Worm (Caenorhabditis elegans) whole organism, L3 larva: ENCODE data around the gene R03H10.7.

Experiments used
- R02D3.7 ChIP-seq: fragments of 150-350 bp; optimal IDR thresholded peaks from 2 replicates; lab custom pipeline; 2014; ENCODE audit warnings: missing biosample characterization, missing genetic modification characterization
- ZK546.5 ChIP-seq: sonication (generic microtip); optimal IDR thresholded peaks from 2 replicates; lab custom pipeline; 2017; ENCODE audit warnings: missing biosample characterization, missing genetic modification characterization
- aly-2 ChIP-seq: fragments of 150-350 bp; optimal IDR thresholded peaks from 2 replicates; lab custom pipeline; 2014; ENCODE audit warnings: missing biosample characterization, missing genetic modification characterization
- ceh-28 ChIP-seq: fragments of 150-350 bp; optimal IDR thresholded peaks from 2 replicates; lab custom pipeline; 2014; ENCODE audit warnings: missing biosample characterization, missing genetic modification reagents, missing genetic modification characterization
- ceh-9 ChIP-seq: sonication (generic microtip); optimal IDR thresholded peaks from 2 replicates; lab custom pipeline; 2018; ENCODE audit warnings: missing biosample characterization, missing genetic modification characterization
- egl-27 ChIP-seq: sonication (generic microtip); optimal IDR thresholded peaks from 4 replicates; lab custom pipeline; 2017; ENCODE audit warnings: missing biosample characterization, missing genetic modification reagents, missing genetic modification characterization
- elt-1 ChIP-seq: fragments of 150-350 bp; optimal IDR thresholded peaks from 2 replicates; lab custom pipeline; 2014; ENCODE audit warnings: missing biosample characterization, missing genetic modification characterization
- elt-2 ChIP-seq: sonication (generic microtip); optimal IDR thresholded peaks from 2 replicates; lab custom pipeline; 2016; ENCODE audit warnings: missing genetic modification reagents, mild to moderate bottlenecking, missing genetic modification characterization, missing compliant biosample characterization
- elt-3 ChIP-seq, 3 experiments: fragments of 150-350 bp in 1 of 3; sonication (generic microtip) in 2 of 3; optimal IDR thresholded peaks; 2 replicates in 2 of 3; 4 replicates in 1 of 3; lab custom pipeline; 2014 to 2017; ENCODE audit warnings: missing biosample characterization in 3 of 3, missing genetic modification characterization in 3 of 3
- eor-1 ChIP-seq, 2 experiments: fragments of 150-350 bp; optimal IDR thresholded peaks; 2 replicates each; lab custom pipeline; 2014 to 2018; ENCODE audit warnings: missing biosample characterization in 2 of 2, missing genetic modification characterization in 2 of 2
- fkh-10 ChIP-seq: sonication (generic microtip); optimal IDR thresholded peaks from 2 replicates; lab custom pipeline; 2017; ENCODE audit warnings: missing biosample characterization, missing genetic modification reagents, missing genetic modification characterization
- fkh-2 ChIP-seq: fragments of 150-350 bp; optimal IDR thresholded peaks from 2 replicates; lab custom pipeline; 2014; ENCODE audit warnings: missing biosample characterization, missing genetic modification reagents, missing genetic modification characterization
- fos-1 ChIP-seq: fragments of 150-350 bp; optimal IDR thresholded peaks from 2 replicates; lab custom pipeline; 2014; ENCODE audit warnings: missing biosample characterization, missing genetic modification characterization
- hmg-11 ChIP-seq: sonication (generic microtip); optimal IDR thresholded peaks from 2 replicates; lab custom pipeline; 2016; ENCODE audit warnings: missing genetic modification characterization, missing compliant biosample characterization
- jun-1 ChIP-seq: fragments of 150-350 bp; optimal IDR thresholded peaks from 2 replicates; lab custom pipeline; 2014; ENCODE audit warnings: missing biosample characterization, missing genetic modification reagents, missing genetic modification characterization
- lin-15B ChIP-seq: fragments of 150-350 bp; optimal IDR thresholded peaks from 2 replicates; lab custom pipeline; 2014; ENCODE audit warnings: missing biosample characterization, missing genetic modification characterization
- lin-39 ChIP-seq: fragments of 150-350 bp; optimal IDR thresholded peaks from 2 replicates; lab custom pipeline; 2018; ENCODE audit warnings: missing biosample characterization, missing genetic modification reagents, missing genetic modification characterization
- lsy-12 ChIP-seq: sonication (generic microtip); optimal IDR thresholded peaks from 2 replicates; lab custom pipeline; 2016; ENCODE audit warnings: mild to moderate bottlenecking, missing genetic modification characterization, missing compliant biosample characterization
- mdl-1 ChIP-seq: fragments of 150-350 bp; optimal IDR thresholded peaks from 2 replicates; lab custom pipeline; 2014; ENCODE audit warnings: missing biosample characterization, missing genetic modification characterization
- mml-1 ChIP-seq: fragments of 150-350 bp; sonication (generic microtip); optimal IDR thresholded peaks from 3 replicates; lab custom pipeline; 2014; ENCODE audit warnings: missing biosample characterization, missing genetic modification characterization
- nfya-1 ChIP-seq: sonication (generic microtip); optimal IDR thresholded peaks from 2 replicates; lab custom pipeline; 2017; ENCODE audit warnings: missing genetic modification characterization, mild to moderate bottlenecking, missing compliant biosample characterization, antibody characterized with exemption, moderate library complexity; ENCODE audit not compliant: insufficient read depth
- nhr-11 ChIP-seq: fragments of 150-350 bp; optimal IDR thresholded peaks from 2 replicates; lab custom pipeline; 2014; ENCODE audit warnings: missing biosample characterization, missing genetic modification characterization
- nhr-12 ChIP-seq: fragments of 150-350 bp; optimal IDR thresholded peaks from 2 replicates; lab custom pipeline; 2014; ENCODE audit warnings: missing biosample characterization, missing genetic modification characterization
- nhr-23 ChIP-seq: fragments of 150-350 bp; optimal IDR thresholded peaks from 2 replicates; lab custom pipeline; 2014; ENCODE audit warnings: missing biosample characterization, missing genetic modification reagents, missing genetic modification characterization
- nhr-237 ChIP-seq: fragments of 150-350 bp; optimal IDR thresholded peaks from 2 replicates; lab custom pipeline; 2014; ENCODE audit warnings: missing biosample characterization, missing genetic modification characterization
- nhr-25 ChIP-seq: sonication (generic microtip); optimal IDR thresholded peaks from 2 replicates; lab custom pipeline; 2017; ENCODE audit warnings: missing biosample characterization, missing genetic modification characterization
- nhr-43 ChIP-seq: sonication (generic microtip); optimal IDR thresholded peaks from 2 replicates; lab custom pipeline; 2016; ENCODE audit warnings: mild to moderate bottlenecking, missing genetic modification characterization, missing compliant biosample characterization; ENCODE audit not compliant: poor library complexity, severe bottlenecking
- nhr-67 ChIP-seq: fragments of 150-350 bp; optimal IDR thresholded peaks from 2 replicates; lab custom pipeline; 2014; ENCODE audit warnings: missing biosample characterization, missing genetic modification characterization
- nhr-76 ChIP-seq: fragments of 150-350 bp; sonication (generic microtip); optimal IDR thresholded peaks from 5 replicates; lab custom pipeline; 2014; ENCODE audit warnings: missing biosample characterization, missing genetic modification characterization
- nhr-77 ChIP-seq: fragments of 150-350 bp; optimal IDR thresholded peaks from 2 replicates; lab custom pipeline; 2014; ENCODE audit warnings: missing biosample characterization, missing genetic modification characterization
- pha-4 ChIP-seq: fragments of 150-350 bp; optimal IDR thresholded peaks from 2 replicates; lab custom pipeline; 2014; ENCODE audit warnings: missing biosample characterization, missing genetic modification reagents, missing genetic modification characterization
- pqm-1 ChIP-seq: fragments of 150-350 bp; optimal IDR thresholded peaks from 2 replicates; lab custom pipeline; 2017; ENCODE audit warnings: missing biosample characterization, missing genetic modification characterization, inconsistent platforms
- sea-2 ChIP-seq: fragments of 150-350 bp; sonication (generic microtip); optimal IDR thresholded peaks from 4 replicates; lab custom pipeline; 2014; ENCODE audit warnings: missing biosample characterization, missing genetic modification reagents, missing genetic modification characterization
- skn-1 ChIP-seq: fragments of 150-350 bp; optimal IDR thresholded peaks from 2 replicates; lab custom pipeline; 2014; ENCODE audit warnings: missing biosample characterization, missing genetic modification characterization
- snpc-4 ChIP-seq: fragments of 150-350 bp; optimal IDR thresholded peaks from 2 replicates; lab custom pipeline; 2014; ENCODE audit warnings: missing biosample characterization, missing genetic modification characterization
- tbx-2 ChIP-seq: sonication (generic microtip); optimal IDR thresholded peaks from 2 replicates; lab custom pipeline; 2016; ENCODE audit warnings: mild to moderate bottlenecking, missing genetic modification characterization, missing compliant biosample characterization
- unc-62 ChIP-seq: fragments of 150-350 bp; sonication (generic microtip); optimal IDR thresholded peaks from 4 replicates; lab custom pipeline; 2014; ENCODE audit warnings: missing biosample characterization, missing genetic modification reagents, missing genetic modification characterization
- zag-1 ChIP-seq: fragments of 150-350 bp; optimal IDR thresholded peaks from 2 replicates; lab custom pipeline; 2014; ENCODE audit warnings: missing biosample characterization, missing genetic modification characterization
- ztf-11 ChIP-seq: fragments of 150-350 bp; optimal IDR thresholded peaks from 2 replicates; lab custom pipeline; 2014; ENCODE audit warnings: missing biosample characterization, missing genetic modification characterization
- ztf-4 ChIP-seq: fragments of 150-350 bp; optimal IDR thresholded peaks from 2 replicates; lab custom pipeline; 2014; ENCODE audit warnings: missing biosample characterization, missing genetic modification characterization

Gene R03H10.7

ce11 chrII:4222469-4222868 lies 43.7 kb upstream of the R03H10.7 start:
- no peak for TF ChIP-seq nhr-77
- no peak for TF ChIP-seq fkh-10
- TF ChIP-seq lsy-12 (tag; lab: Kevin White, UChicago) = no peak
- no peak for TF ChIP-seq elt-2
- TF ChIP-seq nhr-76 = no peak
- TF ChIP-seq jun-1 (tag; lab: Kevin White, UChicago) = no peak
- no peak for TF ChIP-seq pqm-1 (tag; lab: Kevin White, UChicago)
- TF ChIP-seq pha-4 (tag; lab: Kevin White, UChicago) = no peak
- no peak for TF ChIP-seq elt-3 (tag; optimal IDR thresholded peaks at IDR 0.05; lab: Kevin White, UChicago)
- TF ChIP-seq nhr-23 (tag; lab: Kevin White, UChicago) = no peak
- TF ChIP-seq nhr-67 (tag; lab: Kevin White, UChicago) = no peak
- no peak for TF ChIP-seq R02D3.7 (tag; lab: Kevin White, UChicago)
- TF ChIP-seq ceh-9 (tag; lab: Kevin White, UChicago) = no peak
- no peak for TF ChIP-seq nhr-12
- no peak for TF ChIP-seq fos-1 (tag; lab: Kevin White, UChicago)
- no peak for TF ChIP-seq unc-62 (GFP tag; lab: Kevin White, UChicago)
- no peak for TF ChIP-seq nhr-237
- TF ChIP-seq nfya-1 (tag; lab: Kevin White, UChicago) = no peak

- no peak for TF ChIP-seq unc-62 (GFP tag; lab: Kevin White, UChicago)
- TF ChIP-seq pha-4 (tag; lab: Kevin White, UChicago) = no peak
- no peak for TF ChIP-seq elt-2
- no peak for TF ChIP-seq ZK546.5 (tag; lab: Kevin White, UChicago)
- TF ChIP-seq pqm-1 (tag; lab: Kevin White, UChicago) = no peak
- TF ChIP-seq lin-15B (tag; lab: Kevin White, UChicago) = no peak
- TF ChIP-seq skn-1 (tag; lab: Kevin White, UChicago) = no peak
- TF ChIP-seq fkh-2 (tag; lab: Kevin White, UChicago) = no peak
- TF ChIP-seq fos-1 (tag; lab: Kevin White, UChicago) = no peak
- no peak for TF ChIP-seq hmg-11
- no peak for TF ChIP-seq mdl-1 (tag; lab: Kevin White, UChicago)
- no peak for TF ChIP-seq mml-1 (tag; lab: Kevin White, UChicago)
- TF ChIP-seq nhr-25 = no peak
- no peak for TF ChIP-seq R02D3.7 (tag; lab: Kevin White, UChicago)
- TF ChIP-seq nhr-76 = no peak
- TF ChIP-seq snpc-4 (tag; lab: Kevin White, UChicago) = no peak
- no peak for TF ChIP-seq nhr-23 (tag; lab: Kevin White, UChicago)
Observed at ce11 chrII:4219062-4219461, 40.3 kb upstream of the R03H10.7 start, which contains the start of gene F31D5.1. F31D5.1 (plus strand) TSS chrII:4219362.

- TF ChIP-seq zag-1 (tag; lab: Kevin White, UChicago) = no peak
- TF ChIP-seq, all 47 proteins: peak for 0
Observed at ce11 chrII:4215318-4215717, 36.6 kb upstream of the R03H10.7 start, which contains the start of gene F31D5.2. F31D5.2 (plus strand) TSS chrII:4215618.

- TF ChIP-seq fkh-10 (no peak), tbx-2 (tag; lab: Kevin White, UChicago) (no peak), zag-1 (tag; lab: Kevin White, UChicago) (no peak), egl-27 (no peak), nhr-77 (no peak), pha-4 (tag; lab: Kevin White, UChicago) (no peak), lsy-12 (tag; lab: Kevin White, UChicago) (no peak), nhr-67 (tag; lab: Kevin White, UChicago) (no peak), elt-3 (tag; optimal IDR thresholded peaks at IDR 0.05; lab: Kevin White, UChicago) (no peak), ztf-4 (tag; lab: Kevin White, UChicago) (no peak), lin-39 (no peak), sea-2 (GFP tag; lab: Kevin White, UChicago) (no peak), jun-1 (tag; lab: Kevin White, UChicago) (no peak)
Observed at ce11 chrII:4211113-4211512, 32.4 kb upstream of the R03H10.7 start, which contains the start of gene F31D5.7. F31D5.7 (plus strand) TSS chrII:4211413.

- TF ChIP-seq ceh-28 (tag; lab: Kevin White, UChicago) (no peak), elt-1 (no peak), elt-2 (no peak), nhr-11 (tag; lab: Kevin White, UChicago) (no peak), nhr-12 (no peak), nhr-43 (no peak), aly-2 (no peak), fkh-10 (no peak), nfya-1 (tag; lab: Kevin White, UChicago) (no peak), R02D3.7 (tag; lab: Kevin White, UChicago) (no peak), elt-3 (tag; optimal IDR thresholded peaks at IDR 0.05; lab: Kevin White, UChicago) (no peak), pha-4 (tag; lab: Kevin White, UChicago) (no peak), eor-1 (tag; optimal IDR thresholded peaks at IDR 0.05; lab: Kevin White, UChicago) (no peak), lin-15B (tag; lab: Kevin White, UChicago) (no peak), mdl-1 (tag; lab: Kevin White, UChicago) (no peak), fkh-2 (tag; lab: Kevin White, UChicago) (no peak), ztf-11 (tag; lab: Kevin White, UChicago) (no peak), jun-1 (tag; lab: Kevin White, UChicago) (no peak), lin-39 (no peak)
Observed at ce11 chrII:4209071-4209747, 30.5 kb upstream of the R03H10.7 start, which contains the start of gene F31D5.6. F31D5.6 (plus strand) TSS chrII:4209697.
